Worm (Caenorhabditis elegans) whole organism, mixed stage, embryonic: ENCODE results near the gene C49C3.8.

Experiments
- bed-3 ChIP-seq: fragments of 200-800 bp; sonication (Bioruptor generic); optimal IDR thresholded peaks from 3 replicates; lab custom pipeline; 2018; ENCODE audit warnings: mild to moderate bottlenecking, missing genetic modification characterization, moderate library complexity, missing compliant biosample characterization
- blmp-1 ChIP-seq: fragments of 150-350 bp; optimal IDR thresholded peaks from 2 replicates; lab custom pipeline; 2014; ENCODE audit warnings: missing biosample characterization, missing genetic modification characterization
- ceh-39 ChIP-seq: fragments of 150-350 bp; optimal IDR thresholded peaks from 2 replicates; lab custom pipeline; 2014; ENCODE audit warnings: missing biosample characterization, missing genetic modification characterization
- ceh-43 ChIP-seq: fragments of 200-800 bp; sonication (Bioruptor generic); optimal IDR thresholded peaks from 2 replicates; lab custom pipeline; 2018; ENCODE audit warnings: mild to moderate bottlenecking, missing genetic modification characterization, moderate library complexity, missing compliant biosample characterization
- ceh-83 ChIP-seq: fragments of 200-800 bp; sonication (Bioruptor generic); optimal IDR thresholded peaks from 2 replicates; lab custom pipeline; 2018; ENCODE audit warnings: mild to moderate bottlenecking, missing genetic modification characterization, missing compliant biosample characterization
- ces-1 ChIP-seq: fragments of 150-350 bp; optimal IDR thresholded peaks from 2 replicates; lab custom pipeline; 2014; ENCODE audit warnings: missing biosample characterization, missing genetic modification reagents, missing genetic modification characterization
- elt-1 ChIP-seq: sonication (generic microtip); optimal IDR thresholded peaks from 2 replicates; lab custom pipeline; 2017; ENCODE audit warnings: missing genetic modification characterization, mild to moderate bottlenecking, missing compliant biosample characterization, antibody characterized with exemption, moderate library complexity, borderline replicate concordance; ENCODE audit not compliant: insufficient read depth
- flh-1 ChIP-seq: fragments of 200-800 bp; sonication (Bioruptor generic); optimal IDR thresholded peaks from 2 replicates; lab custom pipeline; 2018; ENCODE audit warnings: mild to moderate bottlenecking, missing genetic modification characterization, moderate library complexity, missing compliant biosample characterization
- ham-2 ChIP-seq: fragments of 200-800 bp; sonication (Bioruptor generic); optimal IDR thresholded peaks from 2 replicates; lab custom pipeline; 2018; ENCODE audit warnings: mild to moderate bottlenecking, missing genetic modification characterization, missing compliant biosample characterization
- hlh-1 ChIP-seq: fragments of 150-350 bp; optimal IDR thresholded peaks from 2 replicates; lab custom pipeline; 2014; ENCODE audit warnings: missing biosample characterization, missing genetic modification reagents, missing genetic modification characterization
- mab-5 ChIP-seq: fragments of 150-350 bp; optimal IDR thresholded peaks from 2 replicates; lab custom pipeline; 2014; ENCODE audit warnings: missing biosample characterization, missing genetic modification characterization
- mep-1 ChIP-seq: fragments of 150-350 bp; optimal IDR thresholded peaks from 2 replicates; lab custom pipeline; 2017; ENCODE audit warnings: missing biosample characterization, missing genetic modification reagents, missing genetic modification characterization, inconsistent platforms
- mls-2 ChIP-seq: sonication (generic microtip); optimal IDR thresholded peaks from 2 replicates; lab custom pipeline; 2016; ENCODE audit warnings: mild to moderate bottlenecking, missing genetic modification characterization, moderate library complexity, missing compliant biosample characterization
- nhr-12 ChIP-seq: fragments of 150-350 bp; optimal IDR thresholded peaks from 2 replicates; lab custom pipeline; 2014; ENCODE audit warnings: missing biosample characterization, missing genetic modification characterization
- nhr-2 ChIP-seq: fragments of 150-350 bp; optimal IDR thresholded peaks from 2 replicates; lab custom pipeline; 2014; ENCODE audit warnings: missing biosample characterization, missing genetic modification characterization
- nhr-237 ChIP-seq: fragments of 150-350 bp; optimal IDR thresholded peaks from 2 replicates; lab custom pipeline; 2014; ENCODE audit warnings: missing biosample characterization, missing genetic modification characterization
- pha-4 ChIP-seq: fragments of 150-350 bp; optimal IDR thresholded peaks from 2 replicates; lab custom pipeline; 2018; ENCODE audit warnings: missing biosample characterization, missing genetic modification reagents, missing genetic modification characterization
- tbx-8 ChIP-seq: fragments of 200-800 bp; sonication (Bioruptor generic); optimal IDR thresholded peaks from 2 replicates; lab custom pipeline; 2018; ENCODE audit warnings: mild to moderate bottlenecking, missing genetic modification characterization, moderate library complexity, missing compliant biosample characterization
- unc-120 ChIP-seq: sonication (generic microtip); optimal IDR thresholded peaks from 2 replicates; lab custom pipeline; 2017; ENCODE audit warnings: missing genetic modification characterization, missing compliant biosample characterization; ENCODE audit not compliant: poor library complexity, severe bottlenecking
- unc-62 ChIP-seq: fragments of 150-350 bp; optimal IDR thresholded peaks from 2 replicates; lab custom pipeline; 2014; ENCODE audit warnings: missing biosample characterization, missing genetic modification reagents, missing genetic modification characterization
- zip-8 ChIP-seq: fragments of 150-350 bp; optimal IDR thresholded peaks from 2 replicates; lab custom pipeline; 2014; ENCODE audit warnings: missing biosample characterization, missing genetic modification characterization
- ztf-11 ChIP-seq: fragments of 150-350 bp; optimal IDR thresholded peaks from 2 replicates; lab custom pipeline; 2014; ENCODE audit warnings: missing biosample characterization, missing genetic modification characterization

C49C3.8 gene

ce11 chrIV:17320445-17320844 lies 14.6 kb upstream of the C49C3.8 start, which contains the start of gene C49C3.4:
Gene C49C3.4, plus strand, starts transcription at chrIV:17320795.
- TF ChIP-seq bed-3 (GFP tag; lab: Kevin White, UChicago) (no peak), flh-1 (GFP tag; lab: Kevin White, UChicago) (no peak), ztf-11 (tag; lab: Kevin White, UChicago) (no peak), blmp-1 (no peak), nhr-2 (tag; lab: Kevin White, UChicago) (no peak), unc-120 (tag; lab: Kevin White, UChicago) (no peak)

ce11 chrIV:17328834-17329233 lies 6.2 kb upstream of the C49C3.8 start, which contains the start of gene ceh-88:
Gene ceh-88, plus strand, starts transcription at chrIV:17329188.
- TF ChIP-seq ztf-11 (tag; lab: Kevin White, UChicago): no peak
- peak; percentile 84 for TF ChIP-seq ces-1 (GFP tag; lab: Kevin White, UChicago)

ce11 chrIV:17331100-17331577 lies 3.9 kb upstream of the C49C3.8 start, which contains the start of gene C49C3.6:
Gene C49C3.6, plus strand, starts transcription at chrIV:17331527.
- TF ChIP-seq ceh-43 (GFP tag; lab: Kevin White, UChicago) (no peak), ces-1 (GFP tag; lab: Kevin White, UChicago) (peak; percentile 73)

- TF ChIP-seq unc-62 (GFP tag; lab: Kevin White, UChicago) (no peak), mep-1 (tag; lab: Kevin White, UChicago) (no peak)
Observed at ce11 chrIV:17332261-17332660, 2.7 kb upstream of the C49C3.8 start, which contains the start of gene C49C3.7. Gene C49C3.7, plus strand, starts transcription at chrIV:17332561.

ce11 chrIV:17333542-17334281 lies 1.3 kb upstream of the C49C3.8 start, which contains the start of gene C49C3.15:
Gene C49C3.15, plus strand, starts transcription at chrIV:17334231.
- TF ChIP-seq mab-5 (tag; lab: Kevin White, UChicago) (no peak), hlh-1 (tag; lab: Kevin White, UChicago) (peak; percentile 46), zip-8 (tag; lab: Kevin White, UChicago) (no peak), ceh-39 (peak; percentile 69), tbx-8 (GFP tag; lab: Kevin White, UChicago) (no peak), ceh-43 (GFP tag; lab: Kevin White, UChicago) (peak; percentile 23), pha-4 (tag; lab: Kevin White, UChicago) (peak; percentile 18), mep-1 (tag; lab: Kevin White, UChicago) (peak; percentile 40), unc-62 (GFP tag; lab: Kevin White, UChicago) (peak; percentile 35), ces-1 (GFP tag; lab: Kevin White, UChicago) (peak; percentile 31)

- no peak for TF ChIP-seq blmp-1
- no peak for TF ChIP-seq nhr-12
- TF ChIP-seq bed-3 (GFP tag; lab: Kevin White, UChicago): no peak
- TF ChIP-seq mls-2 (tag; lab: Kevin White, UChicago): no peak
- no peak for TF ChIP-seq nhr-237 (tag; lab: Kevin White, UChicago)
- TF ChIP-seq ceh-83 (GFP tag; lab: Kevin White, UChicago): no peak
- TF ChIP-seq elt-1 (tag; lab: Kevin White, UChicago): no peak
- no peak for TF ChIP-seq ham-2
- TF ChIP-seq flh-1 (GFP tag; lab: Kevin White, UChicago): no peak
Observed at ce11 chrIV:17338920-17339510, 4.0 kb downstream of the C49C3.8 start, which contains the start of gene C49C3.10. Gene C49C3.10, minus strand, starts transcription at chrIV:17338970.

ce11 chrIV:17341033-17341432 lies 6.0 kb downstream of the C49C3.8 start:
- TF ChIP-seq flh-1 (GFP tag; lab: Kevin White, UChicago) (no peak), ceh-43 (GFP tag; lab: Kevin White, UChicago) (no peak), ceh-83 (GFP tag; lab: Kevin White, UChicago) (no peak), nhr-2 (tag; lab: Kevin White, UChicago) (no peak)
